Worm (Caenorhabditis elegans): ENCODE measurements around the gene nhr-166.

ce11 chrII:3909301-3909700 lies 29.3 kb downstream of the nhr-166 start:
- TF ChIP-seq skn-1 (tag; optimal IDR thresholded peaks at IDR 0.05) (no peak), dmd-4 (tag; optimal IDR thresholded peaks at IDR 0.05) (no peak), zag-1 (tag; optimal IDR thresholded peaks at IDR 0.05) (no peak), blmp-1 (tag; optimal IDR thresholded peaks at IDR 0.05; ENCODE audit: insufficient read depth) (no peak), lin-39 (tag; optimal IDR thresholded peaks at IDR 0.05) (no peak), nhr-21 (tag; optimal IDR thresholded peaks at IDR 0.05) (no peak), ceh-82 (tag; optimal IDR thresholded peaks at IDR 0.05) (no peak), nhr-6 (tag; optimal IDR thresholded peaks at IDR 0.05) (no peak), ceh-16 (tag; optimal IDR thresholded peaks at IDR 0.05) (no peak), lin-11 (tag; optimal IDR thresholded peaks at IDR 0.05) (no peak), nhr-237 (tag; optimal IDR thresholded peaks at IDR 0.05) (no peak), aly-2 (tag; optimal IDR thresholded peaks at IDR 0.05) (no peak), ztf-4 (tag; optimal IDR thresholded peaks at IDR 0.05) (no peak), nhr-12 (tag; optimal IDR thresholded peaks at IDR 0.05) (no peak)

All from whole organism, L2 larva.